Fruit fly (Drosophila melanogaster): ENCODE data around the gene CG34296.

DNA sequence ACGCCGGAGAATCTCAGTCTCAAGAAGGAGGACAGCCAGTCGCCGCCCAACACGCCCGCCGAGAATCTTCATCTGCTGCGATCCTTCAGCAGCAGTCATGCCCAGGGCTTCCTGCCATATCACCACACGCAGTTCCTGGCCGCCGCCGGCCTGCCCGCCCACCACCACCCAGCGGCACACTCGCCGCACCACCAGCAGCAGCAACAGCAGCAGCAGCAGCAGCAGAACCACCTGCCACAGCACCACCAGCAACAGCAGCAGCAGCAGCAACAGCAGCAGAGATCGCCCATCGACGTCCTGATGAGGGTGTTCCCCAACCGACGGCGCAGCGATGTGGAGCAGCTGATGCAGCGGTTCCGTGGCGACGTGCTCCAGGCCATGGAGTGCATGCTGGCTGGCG lies 26.6 kb upstream of the CG34296 start:
- TF ChIP-seq Ets98B (GFP tag; IDR thresholded peaks at IDR 0.05): no peak
- TF ChIP-seq rn (GFP tag; IDR thresholded peaks at IDR 0.05): no peak
- TF ChIP-seq D1 (tag; optimal IDR thresholded peaks at IDR 0.05): no peak
- no peak for TF ChIP-seq CG32121 (GFP tag; IDR thresholded peaks at IDR 0.05)
- no peak for TF ChIP-seq CG34367 (tag; optimal IDR thresholded peaks at IDR 0.05)
- no peak for TF ChIP-seq Snoo (tag; optimal IDR thresholded peaks at IDR 0.05)
- TF ChIP-seq CG15710 (tag; optimal IDR thresholded peaks at IDR 0.05): no peak
- TF ChIP-seq EcR (GFP tag; optimal IDR thresholded peaks at IDR 0.05): no peak
- TF ChIP-seq Pif1B (GFP tag; optimal IDR thresholded peaks at IDR 0.05): no peak
- no peak for TF ChIP-seq Pif1A (GFP tag; optimal IDR thresholded peaks at IDR 0.05)
- no peak for TF ChIP-seq CG13204 (GFP tag; optimal IDR thresholded peaks at IDR 0.05)
- no peak for TF ChIP-seq CG4496 (GFP tag; IDR thresholded peaks at IDR 0.05)
